Worm (Caenorhabditis elegans): ENCODE results near the gene zgpa-1.

DNA sequence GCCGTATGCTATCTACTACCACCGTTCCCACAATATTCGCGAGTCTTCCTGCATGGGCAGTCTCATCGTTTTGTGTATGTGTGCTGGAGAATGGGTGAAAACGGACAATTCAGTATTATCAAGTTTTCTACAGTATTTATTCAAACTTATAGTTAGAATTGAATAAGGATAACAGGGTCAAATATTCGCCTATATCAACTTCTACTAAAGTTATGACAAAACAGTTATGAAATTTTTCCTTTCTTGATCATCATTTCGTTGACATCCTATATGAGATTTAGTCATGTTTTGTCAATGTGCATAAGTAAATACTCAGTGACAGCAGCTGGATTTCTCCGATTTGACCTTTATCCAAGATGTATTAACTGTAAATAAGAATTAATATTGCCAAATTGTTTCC, 38.7 kb upstream of the zgpa-1 start:
- no peak for TF ChIP-seq W03F9.2 (tag; optimal IDR thresholded peaks at IDR 0.05)
- no peak for TF ChIP-seq him-1 (tag; optimal IDR thresholded peaks at IDR 0.05)
- no peak for TF ChIP-seq dao-5 (tag; optimal IDR thresholded peaks at IDR 0.05)

Data from whole organism, L4/young adult.